Worm (Caenorhabditis elegans) whole organism, young adult: Measurements from ENCODE around the gene F44G4.7.

Source experiments
- C17E4.6 ChIP-seq: fragments of 200-800 bp; sonication (Bioruptor generic); IDR thresholded peaks from 2 replicates; pipeline ENCODE4 v1.3.6; 2022; ENCODE audit warnings: missing genetic modification reagents, missing genetic modification characterization, missing compliant biosample characterization
- F23B12.7 ChIP-seq: sonication (generic microtip); optimal IDR thresholded peaks from 2 replicates; lab custom pipeline; 2017; ENCODE audit warnings: missing genetic modification characterization, mild to moderate bottlenecking, missing compliant biosample characterization, antibody characterized with exemption, moderate library complexity; ENCODE audit not compliant: insufficient read depth
- F33H1.4 ChIP-seq: fragments of 200-800 bp; sonication (Bioruptor generic); IDR thresholded peaks from 2 replicates; pipeline ENCODE4 v1.3.6; 2022; ENCODE audit warnings: missing genetic modification reagents, missing genetic modification characterization, missing compliant biosample characterization
- F49E8.2 ChIP-seq: sonication (generic microtip); optimal IDR thresholded peaks from 3 replicates; lab custom pipeline; 2017; ENCODE audit warnings: missing genetic modification characterization, mild to moderate bottlenecking, missing compliant biosample characterization, antibody characterized with exemption, moderate library complexity; ENCODE audit not compliant: insufficient read depth
- F55B11.4 ChIP-seq: sonication (generic microtip); optimal IDR thresholded peaks from 2 replicates; lab custom pipeline; 2016; ENCODE audit warnings: missing compliant biosample characterization, missing genetic modification characterization, borderline replicate concordance; ENCODE audit not compliant: insufficient read depth
- F57C9.4 ChIP-seq: sonication (generic microtip); optimal IDR thresholded peaks from 2 replicates; lab custom pipeline; 2017; ENCODE audit warnings: mild to moderate bottlenecking, missing genetic modification characterization, missing compliant biosample characterization
- Y53G8AR.9 ChIP-seq: fragments of 200-800 bp; sonication (Bioruptor generic); conservative IDR thresholded peaks from 2 replicates; pipeline ENCODE4 v1.3.6; 2022; ENCODE audit warnings: missing genetic modification reagents, missing genetic modification characterization, missing compliant biosample characterization
- Y56A3A.18 ChIP-seq: fragments of 200-800 bp; sonication (Bioruptor generic); IDR thresholded peaks from 2 replicates; pipeline ENCODE4 v1.3.6; 2022; ENCODE audit warnings: missing genetic modification reagents, missing genetic modification characterization, missing compliant biosample characterization
- Y67H2A.10 ChIP-seq: fragments of 200-800 bp; sonication (Bioruptor generic); conservative IDR thresholded peaks from 2 replicates; pipeline ENCODE4 v1.3.6; 2022; ENCODE audit warnings: missing genetic modification reagents, missing genetic modification characterization, missing compliant biosample characterization
- Y79H2A.3 ChIP-seq: fragments of 200-800 bp; sonication (Bioruptor generic); conservative IDR thresholded peaks from 2 replicates; pipeline ENCODE4 v1.3.6; 2022; ENCODE audit warnings: missing genetic modification reagents, missing genetic modification characterization, missing compliant biosample characterization
- aptf-3 ChIP-seq: fragments of 200-800 bp; sonication (Bioruptor generic); IDR thresholded peaks from 2 replicates; pipeline ENCODE4 v1.3.6; 2022; ENCODE audit warnings: missing genetic modification characterization, missing compliant biosample characterization
- atf-7 ChIP-seq: sonication (generic microtip); optimal IDR thresholded peaks from 2 replicates; lab custom pipeline; 2017; ENCODE audit warnings: mild to moderate bottlenecking, missing genetic modification characterization, missing compliant biosample characterization
- attf-3 ChIP-seq: fragments of 200-800 bp; sonication (Bioruptor generic); conservative IDR thresholded peaks from 2 replicates; pipeline ENCODE4 v1.3.6; 2022; ENCODE audit warnings: missing genetic modification reagents, missing genetic modification characterization, missing compliant biosample characterization
- attf-6 ChIP-seq: fragments of 200-800 bp; sonication (Bioruptor generic); IDR thresholded peaks from 2 replicates; pipeline ENCODE4 v1.3.6; 2022; ENCODE audit warnings: missing genetic modification reagents, missing genetic modification characterization, missing compliant biosample characterization
- bed-1 ChIP-seq: fragments of 200-800 bp; sonication (Bioruptor generic); IDR thresholded peaks from 2 replicates; pipeline ENCODE4 v1.3.6; 2022; ENCODE audit warnings: missing genetic modification reagents, missing genetic modification characterization, missing compliant biosample characterization
- ccch-3 ChIP-seq: fragments of 200-800 bp; sonication (Bioruptor generic); optimal IDR thresholded peaks from 2 replicates; lab custom pipeline; 2018; ENCODE audit warnings: mild to moderate bottlenecking, missing genetic modification characterization, missing compliant biosample characterization
- cebp-2 ChIP-seq: fragments of 200-800 bp; sonication (Bioruptor generic); IDR thresholded peaks from 2 replicates; pipeline ENCODE4 v1.3.6; 2022; ENCODE audit warnings: missing genetic modification characterization, missing compliant biosample characterization
- ceh-100 ChIP-seq: fragments of 200-800 bp; sonication (Bioruptor generic); IDR thresholded peaks from 2 replicates; pipeline ENCODE4 v1.3.6; 2022; ENCODE audit warnings: missing genetic modification reagents, missing genetic modification characterization, missing compliant biosample characterization
- ceh-27 ChIP-seq: fragments of 200-800 bp; sonication (Bioruptor generic); optimal IDR thresholded peaks from 2 replicates; lab custom pipeline; 2018; ENCODE audit warnings: mild to moderate bottlenecking, missing genetic modification characterization, moderate library complexity, missing compliant biosample characterization
- chd-7 ChIP-seq: sonication (generic microtip); optimal IDR thresholded peaks from 2 replicates; lab custom pipeline; 2016; ENCODE audit warnings: mild to moderate bottlenecking, missing genetic modification characterization, moderate library complexity, missing compliant biosample characterization
- dox-1 ChIP-seq: fragments of 200-800 bp; sonication (Bioruptor generic); IDR thresholded peaks from 2 replicates; pipeline ENCODE4 v1.3.6; 2022; ENCODE audit warnings: missing genetic modification reagents, missing genetic modification characterization, missing compliant biosample characterization
- efl-1 ChIP-seq: fragments of 150-350 bp; optimal IDR thresholded peaks from 2 replicates; lab custom pipeline; 2014; ENCODE audit warnings: missing biosample characterization, missing genetic modification reagents, missing genetic modification characterization
- egl-18 ChIP-seq: fragments of 200-800 bp; sonication (Bioruptor generic); IDR thresholded peaks from 2 replicates; pipeline ENCODE4 v1.3.6; 2022; ENCODE audit warnings: missing genetic modification reagents, missing genetic modification characterization, missing compliant biosample characterization
- hmg-1.2 ChIP-seq: fragments of 200-800 bp; sonication (Bioruptor generic); IDR thresholded peaks from 2 replicates; pipeline ENCODE4 v1.3.6; 2022; ENCODE audit warnings: missing genetic modification reagents, missing genetic modification characterization, missing compliant biosample characterization
- lin-54 ChIP-seq: fragments of 200-800 bp; sonication (Bioruptor generic); optimal IDR thresholded peaks from 2 replicates; lab custom pipeline; 2018; ENCODE audit warnings: mild to moderate bottlenecking, missing genetic modification characterization, missing compliant biosample characterization
- madf-10 ChIP-seq: sonication (generic microtip); optimal IDR thresholded peaks from 2 replicates; lab custom pipeline; 2016; ENCODE audit warnings: mild to moderate bottlenecking, missing genetic modification characterization, missing compliant biosample characterization
- mcd-1 ChIP-seq: fragments of 200-800 bp; sonication (Bioruptor generic); IDR thresholded peaks from 2 replicates; pipeline ENCODE4 v1.3.6; 2022; ENCODE audit warnings: missing genetic modification reagents, missing genetic modification characterization, missing compliant biosample characterization
- nhr-80 ChIP-seq: sonication (generic microtip); optimal IDR thresholded peaks from 2 replicates; lab custom pipeline; 2016; ENCODE audit warnings: missing genetic modification characterization, missing compliant biosample characterization
- sea-2 ChIP-seq: fragments of 200-800 bp; sonication (Bioruptor generic); IDR thresholded peaks from 2 replicates; pipeline ENCODE4 v1.3.6; 2022; ENCODE audit warnings: missing genetic modification characterization, missing compliant biosample characterization
- snpc-1.1 ChIP-seq: sonication (generic microtip); optimal IDR thresholded peaks from 2 replicates; lab custom pipeline; 2017; ENCODE audit warnings: missing genetic modification characterization, mild to moderate bottlenecking, missing compliant biosample characterization, antibody characterized with exemption, moderate library complexity, missing genotype, missing genetic modification reagents; ENCODE audit not compliant: insufficient read depth
- somi-1 ChIP-seq: fragments of 200-800 bp; sonication (Bioruptor generic); optimal IDR thresholded peaks from 2 replicates; lab custom pipeline; 2018; ENCODE audit warnings: mild to moderate bottlenecking, missing genetic modification characterization, missing compliant biosample characterization
- tbp1 ChIP-seq: fragments of 200-800 bp; sonication (Bioruptor generic); optimal IDR thresholded peaks from 2 replicates; lab custom pipeline; 2018; ENCODE audit warnings: mild to moderate bottlenecking, missing genetic modification characterization, missing compliant biosample characterization
- zfh-2 ChIP-seq: fragments of 200-800 bp; sonication (Bioruptor generic); conservative IDR thresholded peaks from 2 replicates; pipeline ENCODE4 v1.3.6; 2022; ENCODE audit warnings: missing genetic modification reagents, missing genetic modification characterization, missing compliant biosample characterization
- ztf-26 ChIP-seq: sonication (generic microtip); optimal IDR thresholded peaks from 2 replicates; lab custom pipeline; 2017; ENCODE audit warnings: missing genetic modification characterization, missing compliant biosample characterization

F44G4.7 gene

ce11 chrII:9024312-9024711 lies 19.3 kb upstream of the F44G4.7 start:
- TF ChIP-seq aptf-3 (GFP tag; lab: Robert Waterston, UW) (no peak), bed-1 (GFP tag; lab: Robert Waterston, UW) (no peak), C17E4.6 (GFP tag; lab: Robert Waterston, UW) (no peak), lin-54 (no peak), sea-2 (no peak), F23B12.7 (tag; lab: Kevin White, UChicago) (no peak), ceh-27 (no peak), ccch-3 (GFP tag; lab: Kevin White, UChicago) (no peak), egl-18 (GFP tag; lab: Robert Waterston, UW) (no peak), Y56A3A.18 (GFP tag; lab: Robert Waterston, UW) (no peak), attf-3 (no peak), snpc-1.1 (tag; lab: Kevin White, UChicago) (no peak), F55B11.4 (tag; lab: Kevin White, UChicago) (no peak)

- no peak for TF ChIP-seq chd-7 (tag; lab: Kevin White, UChicago)
- TF ChIP-seq hmg-1.2 (GFP tag; lab: Robert Waterston, UW) = no peak
- TF ChIP-seq Y53G8AR.9 (GFP tag; lab: Robert Waterston, UW) = no peak
- TF ChIP-seq attf-3 = no peak
- no peak for TF ChIP-seq dox-1
- no peak for TF ChIP-seq sea-2
- no peak for TF ChIP-seq atf-7
Measured at ce11 chrII:9021625-9022024, 16.7 kb upstream of the F44G4.7 start.

- TF ChIP-seq Y67H2A.10 (GFP tag; lab: Robert Waterston, UW) (no peak), cebp-2 (GFP tag; lab: Robert Waterston, UW) (no peak), somi-1 (GFP tag; lab: Kevin White, UChicago) (no peak)
- TF ChIP-seq, all 124 proteins: peak for 0
Measured at ce11 chrII:9019704-9020103, 14.7 kb upstream of the F44G4.7 start, which contains the start of gene dep-1. Gene dep-1 (minus strand): TSS chrII:9019798.

- no peak for TF ChIP-seq tbp1 (GFP tag; lab: Kevin White, UChicago)
- no peak for TF ChIP-seq F57C9.4 (tag; lab: Kevin White, UChicago)
- TF ChIP-seq ztf-26 (tag; lab: Kevin White, UChicago) = no peak
- no peak for TF ChIP-seq mcd-1 (GFP tag; lab: Robert Waterston, UW)
- no peak for TF ChIP-seq madf-10 (tag; lab: Kevin White, UChicago)
- no peak for TF ChIP-seq attf-6 (GFP tag; lab: Robert Waterston, UW)
- TF ChIP-seq Y79H2A.3 (GFP tag; lab: Robert Waterston, UW) = no peak
- no peak for TF ChIP-seq ceh-100 (GFP tag; lab: Robert Waterston, UW)
- TF ChIP-seq F49E8.2 = no peak
- TF ChIP-seq zfh-2 = no peak
- no peak for TF ChIP-seq F33H1.4 (GFP tag; lab: Robert Waterston, UW)
- TF ChIP-seq nhr-80 (tag; lab: Kevin White, UChicago) = no peak
- no peak for TF ChIP-seq attf-3
- TF ChIP-seq bed-1 (GFP tag; lab: Robert Waterston, UW) = no peak
- no peak for TF ChIP-seq efl-1 (GFP tag; lab: Kevin White, UChicago)
Measured at ce11 chrII:9017628-9018027, 12.7 kb upstream of the F44G4.7 start.
